Worm (Caenorhabditis elegans): ENCODE results near the gene hpo-8.

ce11 chrV:6874735-6875134 lies 35.6 kb downstream of the hpo-8 start:
- no peak for TF ChIP-seq snpc-4 (tag; optimal IDR thresholded peaks at IDR 0.05)
- no peak for TF ChIP-seq ztf-11 (tag; optimal IDR thresholded peaks at IDR 0.05)
- TF ChIP-seq nhr-12 (tag; optimal IDR thresholded peaks at IDR 0.05), result no peak
- TF ChIP-seq lin-15B (tag; optimal IDR thresholded peaks at IDR 0.05), result no peak
- no peak for TF ChIP-seq tbx-2 (tag; optimal IDR thresholded peaks at IDR 0.05)
- TF ChIP-seq hmg-11 (tag; optimal IDR thresholded peaks at IDR 0.05), result no peak
- no peak for TF ChIP-seq elt-2 (tag; optimal IDR thresholded peaks at IDR 0.05)
- TF ChIP-seq mdl-1 (tag; optimal IDR thresholded peaks at IDR 0.05), result no peak
- no peak for TF ChIP-seq ceh-82 (tag; optimal IDR thresholded peaks at IDR 0.05)
- no peak for TF ChIP-seq skn-1 (tag; optimal IDR thresholded peaks at IDR 0.05)
- TF ChIP-seq fkh-10 (GFP tag; optimal IDR thresholded peaks at IDR 0.05), result no peak
